Fruit fly (Drosophila melanogaster): Measurements from ENCODE around the gene CG11581.

DNA sequence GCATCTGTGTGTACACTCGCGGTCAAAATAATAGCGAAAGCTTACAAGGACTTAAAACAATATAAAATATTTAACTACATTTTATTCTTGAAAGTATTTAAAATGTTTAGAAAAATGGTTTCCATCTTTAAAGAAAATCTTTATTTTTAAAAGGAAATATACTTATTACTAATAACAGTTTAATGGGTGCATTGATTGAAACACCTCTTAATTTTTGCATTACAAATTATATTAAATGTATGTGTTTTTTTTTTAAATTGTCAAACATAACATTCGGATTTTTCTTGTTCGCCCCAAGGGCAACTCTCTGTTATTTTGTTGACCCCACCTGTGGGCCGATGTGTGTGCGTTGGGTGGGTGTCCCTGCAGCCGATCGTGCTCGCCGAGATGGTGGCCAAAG is 23.0 kb upstream of the CG11581 start:
- no peak for TF ChIP-seq h (GFP tag; optimal IDR thresholded peaks at IDR 0.05)
- TF ChIP-seq N (GFP tag; optimal IDR thresholded peaks at IDR 0.05) = no peak
- TF ChIP-seq sv (GFP tag; optimal IDR thresholded peaks at IDR 0.05) = no peak
- no peak for TF ChIP-seq OdsH (GFP tag; optimal IDR thresholded peaks at IDR 0.05)
- no peak for TF ChIP-seq dsf (GFP tag; optimal IDR thresholded peaks at IDR 0.05; ENCODE audit: borderline replicate concordance)
